Worm (Caenorhabditis elegans) whole organism, L2 larva: Measurements from ENCODE around the gene cdd-1.

Experiments used
- R02D3.7 ChIP-seq: fragments of 150-350 bp; optimal IDR thresholded peaks from 2 replicates; lab custom pipeline; 2014; ENCODE audit warnings: missing biosample characterization, missing genetic modification characterization
- blmp-1 ChIP-seq: sonication (generic microtip); optimal IDR thresholded peaks from 2 replicates; lab custom pipeline; 2017; ENCODE audit warnings: missing genetic modification characterization, mild to moderate bottlenecking, missing compliant biosample characterization, antibody characterized with exemption, moderate library complexity; ENCODE audit not compliant: insufficient read depth
- ceh-82 ChIP-seq: fragments of 150-350 bp; optimal IDR thresholded peaks from 2 replicates; lab custom pipeline; 2014; ENCODE audit warnings: missing biosample characterization, missing genetic modification characterization
- elt-3 ChIP-seq: sonication (generic microtip); optimal IDR thresholded peaks from 2 replicates; lab custom pipeline; 2017; ENCODE audit warnings: missing biosample characterization, missing genetic modification characterization
- lsy-2 ChIP-seq, 2 experiments: fragments of 150-350 bp in 1 of 2; sonication (generic microtip) in 1 of 2; optimal IDR thresholded peaks; 2 replicates each; lab custom pipeline; 2014 to 2017; ENCODE audit warnings: missing biosample characterization in 2 of 2, missing genetic modification characterization in 2 of 2
- mbf-1 ChIP-seq: sonication (generic microtip); optimal IDR thresholded peaks from 2 replicates; lab custom pipeline; 2017; ENCODE audit warnings: missing biosample characterization, missing genetic modification characterization
- mdl-1 ChIP-seq, 2 experiments: fragments of 150-350 bp in 1 of 2; sonication (generic microtip) in 1 of 2; optimal IDR thresholded peaks; 2 replicates each; lab custom pipeline; 2017; ENCODE audit warnings: missing biosample characterization in 2 of 2, missing genetic modification characterization in 2 of 2
- nhr-10 ChIP-seq: sonication (generic microtip); optimal IDR thresholded peaks from 2 replicates; lab custom pipeline; 2017; ENCODE audit warnings: missing biosample characterization, missing genetic modification characterization
- nhr-23 ChIP-seq: fragments of 150-350 bp; optimal IDR thresholded peaks from 2 replicates; lab custom pipeline; 2014; ENCODE audit warnings: missing biosample characterization, missing genetic modification reagents, missing genetic modification characterization
- nhr-237 ChIP-seq: fragments of 150-350 bp; optimal IDR thresholded peaks from 2 replicates; lab custom pipeline; 2014; ENCODE audit warnings: missing biosample characterization, missing genetic modification characterization
- skn-1 ChIP-seq: sonication (generic microtip); optimal IDR thresholded peaks from 2 replicates; lab custom pipeline; 2017; ENCODE audit warnings: missing biosample characterization, missing genetic modification characterization
- zag-1 ChIP-seq: fragments of 150-350 bp; optimal IDR thresholded peaks from 2 replicates; lab custom pipeline; 2014; ENCODE audit warnings: missing biosample characterization, missing genetic modification characterization
- ztf-11 ChIP-seq: sonication (generic microtip); optimal IDR thresholded peaks from 2 replicates; lab custom pipeline; 2017; ENCODE audit warnings: missing biosample characterization, missing genetic modification characterization
- ztf-4 ChIP-seq: fragments of 150-350 bp; optimal IDR thresholded peaks from 2 replicates; lab custom pipeline; 2014; ENCODE audit warnings: missing biosample characterization, missing genetic modification characterization

- TF ChIP-seq ztf-4 (tag; lab: Kevin White, UChicago) = no peak
- TF ChIP-seq nhr-237 (tag; lab: Kevin White, UChicago) = no peak
- TF ChIP-seq blmp-1 = no peak
- peak in 1 of 2 experiments; percentile 13 for TF ChIP-seq lsy-2 (tag; optimal IDR thresholded peaks at IDR 0.05; lab: Kevin White, UChicago)
- TF ChIP-seq zag-1 (tag; lab: Kevin White, UChicago) = no peak
- no peak for TF ChIP-seq mdl-1 (tag; optimal IDR thresholded peaks at IDR 0.05; lab: Kevin White, UChicago)
- no peak for TF ChIP-seq ceh-82
- no peak for TF ChIP-seq mbf-1 (tag; lab: Kevin White, UChicago)
- TF ChIP-seq nhr-23 (tag; lab: Kevin White, UChicago) = no peak
- no peak for TF ChIP-seq R02D3.7 (tag; lab: Kevin White, UChicago)
- TF ChIP-seq elt-3 (tag; lab: Kevin White, UChicago) = no peak
- no peak for TF ChIP-seq nhr-10 (tag; lab: Kevin White, UChicago)
- no peak for TF ChIP-seq ztf-11 (tag; lab: Kevin White, UChicago)
- no peak for TF ChIP-seq skn-1 (tag; lab: Kevin White, UChicago)
Observed at ce11 chrX:8160016-8160415, 50.9 kb downstream of the cdd-1 start.
